Worm (Caenorhabditis elegans): Measurements from ENCODE around the gene C27D9.2.
A peak's percentile ranks its signal among the peaks of the same experiment; 100 is the strongest.

C27D9.2 gene

ce11 chrII:4789835-4790343 lies 33.2 kb upstream of the C27D9.2 start, which contains the start of gene F26G1.15:
F26G1.15 (plus strand) TSS chrII:4790293.
- TF ChIP-seq zip-8 (tag; optimal IDR thresholded peaks at IDR 0.05) (peak; percentile 74), ces-1 (GFP tag; optimal IDR thresholded peaks at IDR 0.05) (no peak), lsy-2 (tag; optimal IDR thresholded peaks at IDR 0.05) (no peak), drap-1 (GFP tag; optimal IDR thresholded peaks at IDR 0.05) (no peak), elt-1 (tag; optimal IDR thresholded peaks at IDR 0.05; ENCODE audit: borderline replicate concordance, insufficient read depth) (no peak)

ce11 chrII:4786181-4786580 lies 29.5 kb upstream of the C27D9.2 start, which contains the start of gene msp-3:
msp-3 (minus strand) TSS chrII:4786281.
- no peak for TF ChIP-seq hlh-1 (tag; optimal IDR thresholded peaks at IDR 0.05)
- no peak for TF ChIP-seq tbx-8 (GFP tag; optimal IDR thresholded peaks at IDR 0.05)
- TF ChIP-seq ceh-43 (GFP tag; optimal IDR thresholded peaks at IDR 0.05): no peak
- no peak for TF ChIP-seq snpc-4 (tag; optimal IDR thresholded peaks at IDR 0.05)
- TF ChIP-seq unc-62 (GFP tag; optimal IDR thresholded peaks at IDR 0.05): no peak
- TF ChIP-seq nhr-28 (tag; optimal IDR thresholded peaks at IDR 0.05): no peak
- no peak for TF ChIP-seq mls-2 (tag; optimal IDR thresholded peaks at IDR 0.05)
- no peak for TF ChIP-seq nhr-2 (tag; optimal IDR thresholded peaks at IDR 0.05)
- no peak for TF ChIP-seq pha-4 (tag; optimal IDR thresholded peaks at IDR 0.05)
- TF ChIP-seq lin-32 (GFP tag; optimal IDR thresholded peaks at IDR 0.05): no peak
- no peak for TF ChIP-seq nhr-237 (tag; optimal IDR thresholded peaks at IDR 0.05)
- TF ChIP-seq blmp-1 (tag; optimal IDR thresholded peaks at IDR 0.05): no peak
- no peak for TF ChIP-seq nhr-76 (tag; optimal IDR thresholded peaks at IDR 0.05)
- TF ChIP-seq bed-3 (GFP tag; optimal IDR thresholded peaks at IDR 0.05): no peak

ce11 chrII:4784436-4784835 lies 27.8 kb upstream of the C27D9.2 start, which contains the start of gene nep-12:
nep-12 (minus strand) TSS chrII:4784536.
- TF ChIP-seq ceh-39 (tag; optimal IDR thresholded peaks at IDR 0.05) (no peak), elt-3 (tag; optimal IDR thresholded peaks at IDR 0.05) (no peak), cnd-1 (tag; optimal IDR thresholded peaks at IDR 0.05) (no peak), snpc-4 (tag; optimal IDR thresholded peaks at IDR 0.05) (no peak), mls-2 (tag; optimal IDR thresholded peaks at IDR 0.05) (no peak), lsy-2 (tag; optimal IDR thresholded peaks at IDR 0.05) (no peak), blmp-1 (tag; optimal IDR thresholded peaks at IDR 0.05) (no peak), sptf-1 (tag; optimal IDR thresholded peaks at IDR 0.05) (no peak)

ce11 chrII:4779753-4780152 lies 23.1 kb upstream of the C27D9.2 start:
- TF ChIP-seq ham-2 (GFP tag; optimal IDR thresholded peaks at IDR 0.05) (no peak), pha-4 (tag; optimal IDR thresholded peaks at IDR 0.05) (peak; percentile 84), mep-1 (tag; optimal IDR thresholded peaks at IDR 0.05) (no peak)

- TF ChIP-seq ham-2 (GFP tag; optimal IDR thresholded peaks at IDR 0.05) (no peak), sptf-1 (tag; optimal IDR thresholded peaks at IDR 0.05) (no peak), snpc-4 (tag; optimal IDR thresholded peaks at IDR 0.05) (no peak), nhr-237 (tag; optimal IDR thresholded peaks at IDR 0.05) (no peak), tbx-8 (GFP tag; optimal IDR thresholded peaks at IDR 0.05) (no peak), ces-1 (GFP tag; optimal IDR thresholded peaks at IDR 0.05) (no peak), lin-13 (tag; optimal IDR thresholded peaks at IDR 0.05) (no peak), zip-8 (tag; optimal IDR thresholded peaks at IDR 0.05) (no peak)
Observed at ce11 chrII:4776933-4777332, 20.3 kb upstream of the C27D9.2 start, which contains the start of gene F26G1.11. F26G1.11 (plus strand) TSS chrII:4777137.

ce11 chrII:4775802-4776201 lies 19.2 kb upstream of the C27D9.2 start:
- TF ChIP-seq mab-5 (tag; optimal IDR thresholded peaks at IDR 0.05) (no peak), ham-2 (GFP tag; optimal IDR thresholded peaks at IDR 0.05) (no peak), snpc-4 (tag; optimal IDR thresholded peaks at IDR 0.05) (no peak), pha-4 (tag; optimal IDR thresholded peaks at IDR 0.05) (no peak), ztf-11 (tag; optimal IDR thresholded peaks at IDR 0.05) (no peak), sptf-1 (tag; optimal IDR thresholded peaks at IDR 0.05) (no peak), elt-1 (tag; optimal IDR thresholded peaks at IDR 0.05; ENCODE audit: borderline replicate concordance, insufficient read depth) (no peak), blmp-1 (tag; optimal IDR thresholded peaks at IDR 0.05) (no peak), sem-2 (GFP tag; optimal IDR thresholded peaks at IDR 0.05) (no peak), nhr-76 (tag; optimal IDR thresholded peaks at IDR 0.05) (no peak), nhr-12 (tag; optimal IDR thresholded peaks at IDR 0.05) (no peak)
